Fruit fly (Drosophila melanogaster) ovary, adult (tissue): Measurements from ENCODE around the gene Clk.
A peak's percentile ranks its signal among the peaks of the same experiment; 100 is the strongest.

ENCODE experiments used
- CG17801 ChIP-seq: fragments of 200-800 bp; optimal IDR thresholded peaks from 2 replicates; lab custom pipeline; 2019; ENCODE audit warnings: missing biosample characterization, mild to moderate bottlenecking, missing genetic modification characterization, moderate library complexity; ENCODE audit not compliant: partially characterized antibody

Clk gene

DNA sequence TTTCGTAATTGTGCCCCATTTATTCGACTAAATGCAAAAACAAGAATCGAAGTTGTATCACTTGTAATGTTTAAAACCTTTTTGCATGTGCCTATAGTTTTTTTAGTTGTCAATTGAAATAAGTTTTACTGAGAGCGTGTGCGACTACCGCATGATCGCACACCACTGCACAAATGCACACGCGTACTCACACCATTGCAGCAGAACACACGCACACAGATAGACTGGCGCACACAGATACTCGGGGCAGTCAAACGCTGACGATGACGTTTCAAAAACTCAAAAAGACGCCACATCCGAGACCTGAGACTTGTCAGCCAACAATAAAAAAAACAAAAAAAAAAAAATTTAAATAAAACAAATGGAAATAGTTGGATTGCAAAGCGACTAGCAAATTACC is 1.9 kb downstream of the Clk start:
- peak; percentile 36 for TF ChIP-seq CG17801 (GFP tag; lab: Kevin White, UChicago)

DNA sequence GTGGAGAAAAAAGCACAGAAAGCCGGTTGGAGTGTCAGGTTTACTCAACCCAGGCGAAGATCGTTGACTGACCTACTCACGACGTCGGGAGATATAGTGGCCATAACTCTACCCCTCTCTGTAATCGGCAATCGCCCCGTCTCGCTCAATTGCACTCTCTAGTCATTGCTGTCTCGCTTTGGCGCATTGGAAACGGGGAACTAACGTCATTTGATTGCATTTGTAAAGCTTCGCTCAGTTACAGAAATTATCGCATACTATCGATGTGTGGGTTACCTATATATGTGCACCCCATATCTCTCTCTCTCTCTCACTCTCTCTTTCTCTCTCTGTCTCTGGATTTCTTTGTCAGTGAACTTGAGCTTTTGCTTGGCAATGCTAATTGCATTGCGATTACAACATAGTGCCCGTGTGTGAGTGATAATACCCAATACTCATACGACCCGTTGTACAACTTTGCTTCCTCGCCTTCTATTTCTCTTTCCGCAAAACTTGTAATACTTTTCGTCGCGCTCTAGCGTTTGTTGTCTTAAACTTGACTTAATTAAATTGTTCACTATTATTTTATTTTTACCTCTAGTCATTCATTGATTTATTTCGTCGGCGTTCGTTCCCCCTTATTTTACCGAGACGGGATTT is 3.1 kb downstream of the Clk start:
- peak; percentile 10 for TF ChIP-seq CG17801 (GFP tag; lab: Kevin White, UChicago)

DNA sequence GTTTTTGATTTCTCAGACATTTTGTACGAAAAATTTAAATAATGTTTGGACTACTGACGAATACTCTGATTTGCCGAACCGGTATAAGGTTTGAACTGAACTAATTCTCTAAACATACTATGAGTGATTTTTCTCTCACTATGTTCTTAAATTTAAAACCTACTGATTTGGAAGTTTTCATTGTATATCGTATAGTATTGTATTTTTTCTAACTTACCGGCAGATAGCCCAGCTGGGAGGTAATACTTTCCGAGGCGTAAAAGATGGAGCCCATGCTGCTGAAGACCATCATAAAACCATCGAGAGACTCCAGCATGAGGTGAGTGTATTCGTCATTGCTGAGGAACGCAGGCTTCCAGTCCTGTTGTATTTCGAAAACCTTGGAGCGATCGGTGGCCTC is 7.2 kb downstream of the Clk start, which contains the start of gene CG32371:
Gene CG32371, minus strand, starts transcription at position 101 of the 400 bp plus-strand sequence.
- TF ChIP-seq CG17801 (GFP tag; lab: Kevin White, UChicago), result no peak

DNA sequence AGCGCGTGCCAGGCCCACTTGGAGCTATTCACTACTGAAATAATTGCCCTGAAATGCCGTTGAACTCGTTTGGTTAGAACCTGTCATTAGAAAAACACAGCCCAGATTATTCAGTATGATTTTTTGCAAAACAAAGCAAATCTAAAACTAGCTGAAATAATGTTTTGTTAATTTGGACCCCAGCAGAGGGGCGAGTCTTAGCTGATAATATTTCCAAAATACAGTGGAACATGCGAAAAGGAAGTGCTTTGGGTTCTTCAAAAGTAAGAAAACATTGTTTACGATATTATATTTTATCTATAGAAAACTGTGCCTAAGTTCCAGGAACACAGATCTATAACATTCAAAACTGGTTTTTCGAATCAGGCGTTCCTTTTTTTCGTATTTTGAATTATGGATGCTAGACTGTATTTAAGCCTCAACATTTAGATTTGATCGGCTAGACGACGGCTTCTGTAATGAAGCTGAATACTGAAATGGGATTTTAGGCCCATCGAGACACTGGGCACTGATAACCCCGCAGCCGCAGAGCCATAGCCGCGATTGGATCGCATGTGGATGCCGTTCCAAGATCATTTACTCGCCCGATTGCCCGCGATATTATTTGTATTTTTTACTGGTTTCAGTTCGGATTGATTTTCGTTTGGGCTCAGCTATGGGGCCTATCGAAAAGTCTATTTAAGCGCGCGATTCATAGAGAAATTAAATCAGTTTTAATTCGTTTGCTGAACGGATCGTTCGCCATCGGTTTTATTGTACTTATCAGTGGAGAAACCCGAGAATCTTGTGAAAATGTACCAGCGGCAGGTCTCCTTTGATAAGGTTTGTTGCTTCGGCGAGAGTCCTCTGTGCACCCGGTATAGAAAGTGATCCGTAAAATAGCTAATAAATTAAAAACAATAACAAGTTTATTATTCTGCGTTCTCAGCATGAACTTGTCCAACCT is 15.3 kb downstream of the Clk start, which contains the start of gene Hn:
Gene Hn, plus strand, starts transcription at position 619 of the 946 bp plus-strand sequence.
- TF ChIP-seq CG17801 (GFP tag; lab: Kevin White, UChicago), result no peak

DNA sequence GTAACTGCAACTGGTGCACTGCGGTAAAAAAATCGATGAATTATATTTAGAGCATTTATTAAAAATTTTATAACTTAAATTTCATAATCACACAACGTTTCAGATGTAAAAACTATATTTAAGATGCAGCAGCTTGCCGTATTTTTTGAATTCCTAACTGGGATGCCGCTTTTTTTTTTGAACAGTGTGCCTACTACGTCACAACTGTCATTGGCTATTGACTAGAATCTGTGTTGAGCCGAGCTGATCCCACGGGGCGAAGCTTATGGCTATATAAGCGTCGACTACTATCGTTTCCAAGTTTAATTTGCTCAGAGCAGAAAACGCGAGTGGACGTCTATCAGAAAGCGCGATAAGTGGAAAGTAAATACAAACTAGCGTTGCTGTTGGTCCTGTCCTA is 21.3 kb downstream of the Clk start, which contains the start of gene CG7409:
Gene CG7409, plus strand, starts transcription at position 301 of the 400 bp plus-strand sequence.
- no peak for TF ChIP-seq CG17801 (GFP tag; lab: Kevin White, UChicago)

DNA sequence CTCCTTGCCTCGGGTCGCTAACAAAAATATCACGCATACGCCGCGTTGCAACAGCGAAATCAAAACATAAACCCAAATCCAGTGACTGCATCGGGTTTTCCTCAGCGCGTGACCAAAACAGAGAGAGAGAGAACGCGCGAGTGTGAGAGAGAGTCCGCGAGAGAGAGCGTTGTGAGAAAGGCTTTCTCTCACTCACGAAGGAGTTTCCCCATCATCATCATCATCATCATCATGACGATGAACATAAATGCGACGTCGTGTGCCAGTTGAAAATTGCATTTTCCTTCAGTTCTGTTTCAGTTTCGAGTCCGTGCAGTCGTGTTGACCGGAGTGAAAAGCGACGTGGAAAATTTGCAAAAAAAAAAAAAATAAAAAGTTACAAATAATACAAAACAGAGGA is 28.4 kb downstream of the Clk start, which contains the start of gene CG13685:
Gene CG13685, plus strand, starts transcription at position 301 of the 400 bp plus-strand sequence.
- TF ChIP-seq CG17801 (GFP tag; lab: Kevin White, UChicago), result no peak

DNA sequence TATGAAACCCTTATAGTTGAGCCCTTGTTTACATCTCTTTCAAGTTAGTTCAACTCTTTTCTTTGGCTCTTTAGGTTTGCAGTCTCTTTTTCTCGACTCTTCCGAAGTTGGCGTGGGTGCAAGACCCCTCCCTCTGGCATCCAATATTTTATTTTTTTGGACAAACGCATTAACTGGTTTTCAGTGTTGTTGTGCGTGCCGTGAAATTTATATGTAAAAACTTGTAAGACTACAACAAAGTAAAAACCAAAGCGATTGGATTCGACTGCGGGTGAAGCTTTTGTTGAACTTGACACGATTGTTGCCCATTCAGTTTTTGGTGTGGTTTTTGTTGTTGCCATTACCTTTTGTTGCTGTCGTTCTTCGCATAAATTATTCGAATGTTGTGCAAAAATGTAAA is 31.7 kb downstream of the Clk start:
- no peak for TF ChIP-seq CG17801 (GFP tag; lab: Kevin White, UChicago)

DNA sequence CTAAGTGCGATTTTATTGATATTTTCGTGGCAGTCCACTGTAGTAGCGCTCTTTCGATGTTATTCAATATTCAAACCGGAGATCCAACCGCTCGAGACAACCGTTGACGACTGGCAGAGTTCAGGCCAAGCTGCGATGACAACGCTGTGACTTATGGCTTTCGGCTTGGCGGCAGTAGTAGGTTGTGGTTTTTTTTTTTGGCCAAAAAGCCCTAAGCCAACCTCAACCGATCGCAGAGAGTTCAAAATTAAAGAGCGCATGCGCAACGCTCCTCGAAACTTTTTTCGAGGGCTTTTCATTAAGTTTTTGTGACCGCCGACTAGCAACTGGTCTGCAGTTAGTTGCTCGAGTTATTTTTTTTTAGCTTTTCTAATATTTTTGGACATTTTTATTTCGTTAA is 32.5 kb downstream of the Clk start, which contains the start of gene Snmp2:
Gene Snmp2, minus strand, starts transcription at position 101 of the 400 bp plus-strand sequence.
- TF ChIP-seq CG17801 (GFP tag; lab: Kevin White, UChicago), result no peak

DNA sequence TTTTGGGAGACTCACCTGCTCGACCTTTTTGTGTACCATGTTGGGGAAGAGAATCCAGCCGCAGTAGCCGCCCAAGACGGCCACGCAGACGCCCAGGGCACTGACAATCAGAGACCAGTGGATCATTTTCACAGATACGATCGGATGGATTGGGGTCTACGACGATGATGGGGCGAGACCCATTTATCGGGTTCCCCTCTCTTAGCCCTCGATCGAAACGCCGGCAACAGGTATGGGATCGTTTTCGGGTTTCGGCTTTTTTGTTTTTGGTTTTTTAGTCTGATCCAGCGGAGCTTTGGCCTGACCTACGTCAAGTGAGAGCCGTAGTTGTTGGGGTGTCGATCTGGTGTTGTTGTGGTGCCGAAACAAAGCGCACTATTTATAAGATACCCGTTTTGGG is 33.5 kb downstream of the Clk start:
- TF ChIP-seq CG17801 (GFP tag; lab: Kevin White, UChicago), result no peak

DNA sequence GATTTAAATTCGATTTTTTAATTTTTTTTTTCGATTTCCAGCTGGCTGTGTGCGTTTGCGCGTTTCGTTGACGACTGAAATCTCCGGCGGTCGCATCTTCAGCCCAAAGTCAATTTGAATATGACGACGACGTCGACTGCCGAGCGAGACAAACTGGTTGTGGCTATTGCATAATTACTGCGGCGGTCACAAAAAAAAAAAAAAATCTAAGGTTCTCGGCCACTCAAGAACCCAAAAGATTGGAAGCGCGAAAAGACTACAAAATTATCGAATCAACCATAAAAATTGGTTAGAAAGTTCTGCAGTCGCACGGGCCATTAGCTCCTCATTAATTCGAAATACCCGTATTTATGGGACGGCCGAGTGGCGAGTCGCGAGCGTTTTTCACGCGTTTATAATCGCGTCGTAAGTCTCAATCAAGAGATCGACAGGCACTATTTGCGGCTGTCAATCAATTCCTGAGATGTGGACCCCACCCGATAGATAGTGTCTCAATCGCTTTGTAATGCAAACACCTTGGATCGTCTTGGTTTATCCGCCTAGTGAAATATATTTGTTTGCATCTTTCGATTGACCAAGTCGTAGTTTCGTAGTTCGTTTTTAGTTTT is 43.2 kb downstream of the Clk start, which contains the start of gene CG8492:
Gene CG8492, minus strand, starts transcription at position 51 of the 608 bp plus-strand sequence.
- no peak for TF ChIP-seq CG17801 (GFP tag; lab: Kevin White, UChicago)

DNA sequence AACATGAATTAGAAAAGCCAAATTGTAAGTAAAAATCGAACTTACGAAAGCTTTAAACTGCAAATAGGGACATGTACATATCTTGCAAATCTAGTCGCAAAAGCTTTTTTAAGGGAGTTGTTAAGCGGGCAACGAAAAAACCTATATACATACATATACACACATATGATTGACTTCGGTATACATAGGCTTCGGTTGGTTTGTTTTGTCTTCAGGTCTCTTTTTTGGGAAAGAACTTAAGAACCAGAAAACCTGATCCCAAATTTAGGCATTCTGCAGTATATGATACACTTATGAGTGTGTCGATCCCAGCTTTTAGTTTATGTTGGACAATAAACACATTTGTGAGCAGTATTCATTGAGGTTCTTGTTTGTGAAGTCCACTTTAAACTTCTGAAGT is 48.7 kb downstream of the Clk start:
- no peak for TF ChIP-seq CG17801 (GFP tag; lab: Kevin White, UChicago)

DNA sequence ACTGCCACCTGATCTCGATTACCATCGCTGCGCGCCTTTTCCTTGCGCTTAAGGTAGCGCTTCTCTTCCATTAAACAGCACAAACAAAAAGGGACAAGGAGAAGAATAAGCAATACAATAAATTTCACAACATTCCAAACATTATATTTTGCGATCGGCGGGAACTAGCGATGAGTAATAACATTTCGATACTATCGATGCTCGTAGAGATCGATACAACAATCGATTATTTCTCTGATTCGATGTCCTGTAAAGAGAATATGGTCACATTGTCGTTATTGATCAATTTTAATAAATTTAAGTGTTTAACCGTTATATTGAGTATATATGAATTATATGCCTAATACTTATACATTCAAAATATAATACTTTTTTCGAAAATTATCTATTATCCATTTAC is 49.1 kb downstream of the Clk start, which contains the start of gene CG7457:
Gene CG7457, minus strand, starts transcription at position 189 of the 400 bp plus-strand sequence.
- no peak for TF ChIP-seq CG17801 (GFP tag; lab: Kevin White, UChicago)

DNA sequence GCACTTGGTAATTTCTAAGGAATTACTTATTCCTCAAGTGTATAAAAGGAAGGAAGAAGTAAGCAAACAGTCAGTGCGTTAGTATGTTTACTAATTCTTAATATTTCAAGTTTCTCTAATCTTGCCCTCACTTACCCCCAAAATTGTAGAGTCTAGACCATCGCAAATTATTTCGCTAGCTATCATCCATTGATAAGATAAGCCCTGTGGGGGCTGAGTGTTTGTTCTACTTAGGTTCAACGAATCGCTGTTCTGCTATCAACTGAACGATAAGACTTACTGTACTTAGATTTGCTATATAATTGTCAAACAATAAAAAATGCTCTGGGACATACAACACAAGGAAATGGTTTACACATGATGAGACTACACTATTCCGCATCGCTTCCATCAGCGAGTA is 53.9 kb downstream of the Clk start:
- TF ChIP-seq CG17801 (GFP tag; lab: Kevin White, UChicago), result no peak

DNA sequence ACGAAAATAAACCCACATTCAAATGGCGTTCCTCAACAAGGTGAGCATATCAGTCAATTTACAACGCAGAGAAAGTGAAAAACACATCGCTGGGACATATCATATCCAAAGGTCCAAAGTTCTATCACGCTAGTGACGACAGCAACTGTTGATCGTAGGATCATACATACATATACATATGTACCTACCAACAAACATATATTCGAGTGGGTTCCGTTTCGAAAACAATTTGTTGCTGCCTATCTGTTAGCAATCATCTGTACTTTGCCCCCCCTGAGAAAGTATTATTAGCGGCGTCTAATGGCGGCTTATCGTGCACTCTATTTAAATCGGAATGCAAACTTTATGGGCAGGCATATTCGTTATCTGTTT is 56.0 kb downstream of the Clk start:
- no peak for TF ChIP-seq CG17801 (GFP tag; lab: Kevin White, UChicago)
